Fruit fly (Drosophila melanogaster): ENCODE measurements around the gene D2hgdh.

D2hgdh gene

dm6 chrX:2121716-2122601, 19.3 kb upstream of the D2hgdh start (continued):
- TF ChIP-seq ATbp (GFP tag; optimal IDR thresholded peaks at IDR 0.05) (peak; percentile 28), dysf (GFP tag; IDR thresholded peaks at IDR 0.05) (0 out of 3 replicates have a peak, but pooled peaks have one; percentile 27), psq (GFP tag; optimal IDR thresholded peaks at IDR 0.05) (peak; percentile 37), maf-S (GFP tag; optimal IDR thresholded peaks at IDR 0.05) (no peak), bab2 (GFP tag; optimal IDR thresholded peaks at IDR 0.05) (no peak), cas (GFP tag; IDR thresholded peaks at IDR 0.05) (no peak), NFAT (GFP tag; IDR thresholded peaks at IDR 0.05) (no peak), CG12104 (GFP tag; optimal IDR thresholded peaks at IDR 0.05) (no peak), tap (tag; optimal IDR thresholded peaks at IDR 0.05) (no peak), CG1529 (GFP tag; optimal IDR thresholded peaks at IDR 0.05) (peak; percentile 47), CG3065 (GFP tag; optimal IDR thresholded peaks at IDR 0.05) (no peak), CG14441 (GFP tag; IDR thresholded peaks at IDR 0.05) (no peak), CG9437 (GFP tag; optimal IDR thresholded peaks at IDR 0.05) (no peak), H15 (GFP tag; IDR thresholded peaks at IDR 0.05) (no peak), zfh1 (GFP tag; IDR thresholded peaks at IDR 0.05) (peak; percentile 36; the same call in 1 of the 3 replicates), NC2α (GFP tag; optimal IDR thresholded peaks at IDR 0.05) (no peak), sima (GFP tag; optimal IDR thresholded peaks at IDR 0.05) (no peak), lola (GFP tag; optimal IDR thresholded peaks at IDR 0.05) (peak in 1 of 3 experiments; percentile 50), Neu2 (GFP tag; optimal IDR thresholded peaks at IDR 0.05; ENCODE audit: borderline replicate concordance) (no peak), CG10321 (GFP tag; IDR thresholded peaks at IDR 0.05) (no peak), Hsf (GFP tag; optimal IDR thresholded peaks at IDR 0.05) (peak; percentile 17), CG4360 (GFP tag; IDR thresholded peaks at IDR 0.05) (peak; percentile 64), CG10565 (GFP tag; optimal IDR thresholded peaks at IDR 0.05) (no peak), CG3726 (GFP tag; IDR thresholded peaks at IDR 0.05) (no peak), ash1 (GFP tag; optimal IDR thresholded peaks at IDR 0.05) (no peak), Meics (GFP tag; optimal IDR thresholded peaks at IDR 0.05) (peak; percentile 12), Hand (GFP tag; optimal IDR thresholded peaks at IDR 0.05) (no peak), CG18262 (tag; optimal IDR thresholded peaks at IDR 0.05) (peak; percentile 67), CG6765 (GFP tag; optimal IDR thresholded peaks at IDR 0.05) (no peak), CG10462 (GFP tag; optimal IDR thresholded peaks at IDR 0.05) (no peak), CG7963 (GFP tag; IDR thresholded peaks at IDR 0.05; ENCODE audit: partially characterized antibody) (no peak), fru (optimal IDR thresholded peaks at IDR 0.05) (no peak), z (GFP tag; IDR thresholded peaks at IDR 0.05) (no peak), ham (GFP tag; IDR thresholded peaks at IDR 0.05) (no peak), Bgb (GFP tag; IDR thresholded peaks at IDR 0.05; ENCODE audit: partially characterized antibody) (no peak), CG42726 (GFP tag; IDR thresholded peaks at IDR 0.05; ENCODE audit: partially characterized antibody) (no peak), jing (GFP tag; optimal IDR thresholded peaks at IDR 0.05) (no peak), CG17568 (GFP tag; optimal IDR thresholded peaks at IDR 0.05) (no peak), CG13624 (GFP tag; optimal IDR thresholded peaks at IDR 0.05) (no peak), fd96Cb (tag; optimal IDR thresholded peaks at IDR 0.05) (peak; percentile 42), ems (GFP tag; optimal IDR thresholded peaks at IDR 0.05) (no peak), Mes4 (GFP tag; optimal IDR thresholded peaks at IDR 0.05) (peak; percentile 10), sim (GFP tag; IDR thresholded peaks at IDR 0.05) (no peak), Dll (GFP tag; IDR thresholded peaks at IDR 0.05; ENCODE audit: partially characterized antibody) (no peak), tna (GFP tag; IDR thresholded peaks at IDR 0.05; ENCODE audit: partially characterized antibody) (no peak), bcd (GFP tag; optimal IDR thresholded peaks at IDR 0.05) (no peak), HLHmδ (GFP tag; optimal IDR thresholded peaks at IDR 0.05) (no peak), CG11398 (GFP tag; optimal IDR thresholded peaks at IDR 0.05) (no peak), gcm2 (GFP tag; optimal IDR thresholded peaks at IDR 0.05) (no peak), Gsc (GFP tag; IDR thresholded peaks at IDR 0.05) (0 out of 2 replicates have a peak, but pooled peaks have one; percentile 13)
